Worm (Caenorhabditis elegans) whole organism, L3 larva: ENCODE measurements around the gene nhr-182.

ENCODE experiments used
- R02D3.7 ChIP-seq: fragments of 150-350 bp; optimal IDR thresholded peaks from 2 replicates; lab custom pipeline; 2014; ENCODE audit warnings: missing biosample characterization, missing genetic modification characterization
- ZK546.5 ChIP-seq: sonication (generic microtip); optimal IDR thresholded peaks from 2 replicates; lab custom pipeline; 2017; ENCODE audit warnings: missing biosample characterization, missing genetic modification characterization
- ama-1 ChIP-seq: fragments of 150-350 bp; optimal IDR thresholded peaks from 2 replicates; lab custom pipeline; 2018
- ceh-16 ChIP-seq: sonication (generic microtip); optimal IDR thresholded peaks from 2 replicates; lab custom pipeline; 2017; ENCODE audit warnings: missing biosample characterization, missing genetic modification characterization
- ceh-28 ChIP-seq: fragments of 150-350 bp; optimal IDR thresholded peaks from 2 replicates; lab custom pipeline; 2014; ENCODE audit warnings: missing biosample characterization, missing genetic modification reagents, missing genetic modification characterization
- ceh-9 ChIP-seq: sonication (generic microtip); optimal IDR thresholded peaks from 2 replicates; lab custom pipeline; 2018; ENCODE audit warnings: missing biosample characterization, missing genetic modification characterization
- egl-27 ChIP-seq: sonication (generic microtip); optimal IDR thresholded peaks from 4 replicates; lab custom pipeline; 2017; ENCODE audit warnings: missing biosample characterization, missing genetic modification reagents, missing genetic modification characterization
- egl-5 ChIP-seq: fragments of 150-350 bp; optimal IDR thresholded peaks from 2 replicates; lab custom pipeline; 2017; ENCODE audit warnings: missing biosample characterization, missing genetic modification reagents, missing genetic modification characterization, inconsistent platforms
- elt-2 ChIP-seq: sonication (generic microtip); optimal IDR thresholded peaks from 2 replicates; lab custom pipeline; 2016; ENCODE audit warnings: missing genetic modification reagents, mild to moderate bottlenecking, missing genetic modification characterization, missing compliant biosample characterization
- eor-1 ChIP-seq, 2 experiments: fragments of 150-350 bp; optimal IDR thresholded peaks; 2 replicates each; lab custom pipeline; 2014 to 2018; ENCODE audit warnings: missing biosample characterization in 2 of 2, missing genetic modification characterization in 2 of 2
- fkh-10 ChIP-seq: sonication (generic microtip); optimal IDR thresholded peaks from 2 replicates; lab custom pipeline; 2017; ENCODE audit warnings: missing biosample characterization, missing genetic modification reagents, missing genetic modification characterization
- fos-1 ChIP-seq: fragments of 150-350 bp; optimal IDR thresholded peaks from 2 replicates; lab custom pipeline; 2014; ENCODE audit warnings: missing biosample characterization, missing genetic modification characterization
- hmg-11 ChIP-seq: sonication (generic microtip); optimal IDR thresholded peaks from 2 replicates; lab custom pipeline; 2016; ENCODE audit warnings: missing genetic modification characterization, missing compliant biosample characterization
- jun-1 ChIP-seq: fragments of 150-350 bp; optimal IDR thresholded peaks from 2 replicates; lab custom pipeline; 2014; ENCODE audit warnings: missing biosample characterization, missing genetic modification reagents, missing genetic modification characterization
- lin-15B ChIP-seq: fragments of 150-350 bp; optimal IDR thresholded peaks from 2 replicates; lab custom pipeline; 2014; ENCODE audit warnings: missing biosample characterization, missing genetic modification characterization
- lin-39 ChIP-seq: fragments of 150-350 bp; optimal IDR thresholded peaks from 2 replicates; lab custom pipeline; 2018; ENCODE audit warnings: missing biosample characterization, missing genetic modification reagents, missing genetic modification characterization
- mdl-1 ChIP-seq: fragments of 150-350 bp; optimal IDR thresholded peaks from 2 replicates; lab custom pipeline; 2014; ENCODE audit warnings: missing biosample characterization, missing genetic modification characterization
- mml-1 ChIP-seq: fragments of 150-350 bp; sonication (generic microtip); optimal IDR thresholded peaks from 3 replicates; lab custom pipeline; 2014; ENCODE audit warnings: missing biosample characterization, missing genetic modification characterization
- nfya-1 ChIP-seq: sonication (generic microtip); optimal IDR thresholded peaks from 2 replicates; lab custom pipeline; 2017; ENCODE audit warnings: missing genetic modification characterization, mild to moderate bottlenecking, missing compliant biosample characterization, antibody characterized with exemption, moderate library complexity; ENCODE audit not compliant: insufficient read depth
- nhr-12 ChIP-seq: fragments of 150-350 bp; optimal IDR thresholded peaks from 2 replicates; lab custom pipeline; 2014; ENCODE audit warnings: missing biosample characterization, missing genetic modification characterization
- nhr-23 ChIP-seq: fragments of 150-350 bp; optimal IDR thresholded peaks from 2 replicates; lab custom pipeline; 2014; ENCODE audit warnings: missing biosample characterization, missing genetic modification reagents, missing genetic modification characterization
- nhr-237 ChIP-seq: fragments of 150-350 bp; optimal IDR thresholded peaks from 2 replicates; lab custom pipeline; 2014; ENCODE audit warnings: missing biosample characterization, missing genetic modification characterization
- nhr-28 ChIP-seq: fragments of 150-350 bp; optimal IDR thresholded peaks from 2 replicates; lab custom pipeline; 2014; ENCODE audit warnings: missing biosample characterization, missing genetic modification characterization
- nhr-43 ChIP-seq: sonication (generic microtip); optimal IDR thresholded peaks from 2 replicates; lab custom pipeline; 2016; ENCODE audit warnings: mild to moderate bottlenecking, missing genetic modification characterization, missing compliant biosample characterization; ENCODE audit not compliant: poor library complexity, severe bottlenecking
- nhr-67 ChIP-seq: fragments of 150-350 bp; optimal IDR thresholded peaks from 2 replicates; lab custom pipeline; 2014; ENCODE audit warnings: missing biosample characterization, missing genetic modification characterization
- nhr-76 ChIP-seq: fragments of 150-350 bp; sonication (generic microtip); optimal IDR thresholded peaks from 5 replicates; lab custom pipeline; 2014; ENCODE audit warnings: missing biosample characterization, missing genetic modification characterization
- nhr-77 ChIP-seq: fragments of 150-350 bp; optimal IDR thresholded peaks from 2 replicates; lab custom pipeline; 2014; ENCODE audit warnings: missing biosample characterization, missing genetic modification characterization
- pha-4 ChIP-seq: fragments of 150-350 bp; optimal IDR thresholded peaks from 2 replicates; lab custom pipeline; 2014; ENCODE audit warnings: missing biosample characterization, missing genetic modification reagents, missing genetic modification characterization
- pqm-1 ChIP-seq: fragments of 150-350 bp; optimal IDR thresholded peaks from 2 replicates; lab custom pipeline; 2017; ENCODE audit warnings: missing biosample characterization, missing genetic modification characterization, inconsistent platforms
- sea-2 ChIP-seq: fragments of 150-350 bp; sonication (generic microtip); optimal IDR thresholded peaks from 4 replicates; lab custom pipeline; 2014; ENCODE audit warnings: missing biosample characterization, missing genetic modification reagents, missing genetic modification characterization
- skn-1 ChIP-seq: fragments of 150-350 bp; optimal IDR thresholded peaks from 2 replicates; lab custom pipeline; 2014; ENCODE audit warnings: missing biosample characterization, missing genetic modification characterization
- tbx-2 ChIP-seq: sonication (generic microtip); optimal IDR thresholded peaks from 2 replicates; lab custom pipeline; 2016; ENCODE audit warnings: mild to moderate bottlenecking, missing genetic modification characterization, missing compliant biosample characterization
- unc-39 ChIP-seq: sonication (generic microtip); optimal IDR thresholded peaks from 4 replicates; lab custom pipeline; 2017; ENCODE audit warnings: missing biosample characterization, missing genetic modification characterization
- unc-62 ChIP-seq: fragments of 150-350 bp; sonication (generic microtip); optimal IDR thresholded peaks from 4 replicates; lab custom pipeline; 2014; ENCODE audit warnings: missing biosample characterization, missing genetic modification reagents, missing genetic modification characterization
- zag-1 ChIP-seq: fragments of 150-350 bp; optimal IDR thresholded peaks from 2 replicates; lab custom pipeline; 2014; ENCODE audit warnings: missing biosample characterization, missing genetic modification characterization
- ztf-11 ChIP-seq: fragments of 150-350 bp; optimal IDR thresholded peaks from 2 replicates; lab custom pipeline; 2014; ENCODE audit warnings: missing biosample characterization, missing genetic modification characterization
- ztf-4 ChIP-seq: fragments of 150-350 bp; optimal IDR thresholded peaks from 2 replicates; lab custom pipeline; 2014; ENCODE audit warnings: missing biosample characterization, missing genetic modification characterization

Gene nhr-182

DNA sequence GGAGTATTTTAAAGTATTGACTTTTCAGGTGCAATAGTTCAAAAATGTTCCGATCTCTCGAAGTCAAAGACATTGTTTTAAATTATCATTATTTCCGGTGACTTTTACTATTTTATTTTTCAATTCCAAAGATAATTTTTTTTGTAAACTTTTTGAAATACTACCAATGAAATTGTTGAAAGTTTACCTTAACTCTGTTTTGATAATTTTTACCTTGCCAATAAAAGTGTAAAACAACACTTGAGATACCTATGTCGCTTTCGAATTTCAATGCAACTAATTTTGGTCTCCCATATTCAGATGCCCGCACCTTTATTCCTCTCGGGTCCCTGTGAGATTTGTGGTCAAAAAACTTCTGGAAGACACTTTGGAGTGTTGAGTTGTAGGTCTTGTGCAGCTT, 34.6 kb downstream of the nhr-182 start, which contains the start of gene nhr-103:
TSS of gene nhr-103 (plus strand) at position 301 of the 400 bp plus-strand sequence.
- TF ChIP-seq nhr-77 (tag; lab: Kevin White, UChicago) (no peak), nhr-28 (tag; lab: Kevin White, UChicago) (no peak), ztf-11 (tag; lab: Kevin White, UChicago) (no peak), pha-4 (no peak), nhr-237 (tag; lab: Kevin White, UChicago) (no peak), lin-15B (tag; lab: Kevin White, UChicago) (no peak), mdl-1 (tag; lab: Kevin White, UChicago) (no peak), nhr-76 (tag; lab: Kevin White, UChicago) (no peak), unc-39 (tag; lab: Kevin White, UChicago) (no peak), skn-1 (tag; lab: Kevin White, UChicago) (no peak), nhr-43 (tag; lab: Kevin White, UChicago) (no peak), egl-27 (tag; lab: Kevin White, UChicago) (no peak), ztf-4 (tag; lab: Kevin White, UChicago) (no peak), lin-39 (no peak), eor-1 (tag; optimal IDR thresholded peaks at IDR 0.05; lab: Kevin White, UChicago) (no peak), tbx-2 (tag; lab: Kevin White, UChicago) (no peak), ZK546.5 (tag; lab: Kevin White, UChicago) (no peak), ceh-9 (no peak), pqm-1 (tag; lab: Kevin White, UChicago) (no peak)

DNA sequence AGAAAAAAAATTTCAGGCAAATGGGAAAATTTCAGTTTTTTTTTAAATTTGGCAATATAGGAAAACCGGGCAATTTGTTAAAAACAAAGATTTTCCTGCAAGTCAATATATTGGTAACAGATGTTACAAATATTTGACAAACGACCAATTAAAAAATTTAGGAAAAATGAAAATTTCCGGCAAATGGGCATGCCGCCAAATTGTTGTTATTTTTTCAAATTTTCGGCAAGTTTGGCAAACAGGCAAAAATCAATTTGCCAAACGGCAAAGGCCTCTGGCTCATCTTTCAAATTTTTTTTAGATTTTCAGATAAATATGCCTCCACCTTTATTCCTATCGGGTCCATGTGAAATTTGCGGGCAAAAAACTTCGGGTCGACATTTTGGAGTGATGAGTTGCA, 38.0 kb downstream of the nhr-182 start, which contains the start of gene nhr-128:
TSS of gene nhr-128 (plus strand) at position 301 of the 400 bp plus-strand sequence.
- TF ChIP-seq sea-2 (GFP tag; lab: Kevin White, UChicago) (no peak), fos-1 (tag; lab: Kevin White, UChicago) (no peak), mml-1 (tag; lab: Kevin White, UChicago) (no peak), ama-1 (lab: Kevin White, UChicago) (no peak), egl-5 (tag; lab: Kevin White, UChicago) (no peak), eor-1 (tag; optimal IDR thresholded peaks at IDR 0.05; lab: Kevin White, UChicago) (no peak), ceh-28 (tag; lab: Kevin White, UChicago) (no peak), nhr-67 (tag; lab: Kevin White, UChicago) (no peak), hmg-11 (tag; lab: Kevin White, UChicago) (no peak), nhr-237 (tag; lab: Kevin White, UChicago) (no peak)

DNA sequence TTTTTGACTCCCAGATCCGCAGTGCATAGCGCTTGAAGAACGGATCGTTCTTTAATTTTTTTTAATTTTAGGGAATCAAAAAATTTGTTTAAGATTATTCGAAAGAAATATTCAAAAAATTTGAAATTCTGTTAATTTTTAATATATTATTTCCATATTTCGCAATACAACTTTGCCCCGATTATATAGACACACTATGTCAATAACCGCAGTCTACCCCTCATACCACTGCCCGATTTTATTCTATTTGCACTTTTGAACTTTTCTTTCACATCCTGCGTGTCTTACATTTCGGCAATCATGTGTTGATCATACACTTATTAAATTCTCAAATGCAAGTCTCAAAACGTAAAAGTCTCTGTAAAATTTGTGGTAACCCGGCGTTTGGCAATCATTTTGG, 40.9 kb downstream of the nhr-182 start, which contains the start of gene nhr-56:
TSS of gene nhr-56 (plus strand) at position 202 of the 400 bp plus-strand sequence.
- TF ChIP-seq sea-2 (GFP tag; lab: Kevin White, UChicago), result no peak
- TF ChIP-seq pha-4, result peak; percentile 98
- no peak for TF ChIP-seq ceh-28 (tag; lab: Kevin White, UChicago)
- TF ChIP-seq nhr-43 (tag; lab: Kevin White, UChicago), result peak; percentile 14
- TF ChIP-seq jun-1 (tag; lab: Kevin White, UChicago), result peak; percentile 5
- peak; percentile 16 for TF ChIP-seq nfya-1
- peak; percentile 69 for TF ChIP-seq nhr-23
- TF ChIP-seq pqm-1 (tag; lab: Kevin White, UChicago), result peak; percentile 56
- TF ChIP-seq zag-1 (tag; lab: Kevin White, UChicago), result no peak
- peak; percentile 64 for TF ChIP-seq elt-2 (tag; lab: Kevin White, UChicago)
- TF ChIP-seq ceh-16, result no peak

DNA sequence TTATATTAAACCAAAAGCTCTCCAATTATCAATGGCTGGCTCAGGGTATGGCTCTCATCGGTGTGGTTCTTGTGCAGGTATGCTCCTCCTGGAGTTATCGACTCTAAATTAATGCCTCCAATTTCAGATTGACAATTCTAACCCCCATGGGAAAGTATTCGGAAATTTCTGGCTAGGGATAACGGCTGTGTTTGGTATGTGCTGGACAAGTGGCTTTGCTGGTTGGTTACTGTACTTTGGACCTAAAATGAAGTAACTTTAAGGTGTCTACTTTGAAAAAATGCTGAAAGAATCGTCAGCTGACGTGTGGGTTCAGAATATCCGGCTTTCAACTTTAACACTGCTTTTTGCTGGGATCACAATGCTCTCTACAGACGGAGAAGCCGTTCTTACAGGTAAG, 42.8 kb downstream of the nhr-182 start:
- TF ChIP-seq unc-62, result no peak
- TF ChIP-seq hmg-11 (tag; lab: Kevin White, UChicago), result no peak
- no peak for TF ChIP-seq mdl-1 (tag; lab: Kevin White, UChicago)
- no peak for TF ChIP-seq ceh-9
- TF ChIP-seq ceh-16, result no peak
- no peak for TF ChIP-seq mml-1 (tag; lab: Kevin White, UChicago)
- TF ChIP-seq fos-1 (tag; lab: Kevin White, UChicago), result no peak
- TF ChIP-seq nfya-1, result no peak
- TF ChIP-seq nhr-43 (tag; lab: Kevin White, UChicago), result no peak
- TF ChIP-seq pqm-1 (tag; lab: Kevin White, UChicago), result no peak
- no peak for TF ChIP-seq pha-4
- TF ChIP-seq nhr-12 (tag; lab: Kevin White, UChicago), result no peak
- no peak for TF ChIP-seq R02D3.7 (tag; lab: Kevin White, UChicago)
- TF ChIP-seq egl-27 (tag; lab: Kevin White, UChicago), result no peak
- no peak for TF ChIP-seq sea-2 (GFP tag; lab: Kevin White, UChicago)
- TF ChIP-seq fkh-10 (GFP tag; lab: Kevin White, UChicago), result no peak
